Worm (Caenorhabditis elegans) whole organism, L4 larva: ENCODE measurements around the gene sra-9.
A peak's percentile ranks its signal among the peaks of the same experiment; 100 is the strongest.

Experiments used
- F44E2.7 ChIP-seq: fragments of 200-800 bp; sonication (Bioruptor generic); IDR thresholded peaks from 2 replicates; pipeline ENCODE4 v2.1.2; 2022; ENCODE audit warnings: missing genetic modification characterization, missing compliant biosample characterization
- Y105C5A.15 ChIP-seq: fragments of 200-800 bp; sonication (Bioruptor generic); IDR thresholded peaks from 2 replicates; pipeline ENCODE4 v1.3.6; 2022; ENCODE audit warnings: missing genetic modification characterization, missing compliant biosample characterization
- Y5F2A.4 ChIP-seq: fragments of 200-800 bp; sonication (Bioruptor generic); optimal IDR thresholded peaks from 2 replicates; lab custom pipeline; 2018; ENCODE audit warnings: mild to moderate bottlenecking, missing genetic modification characterization, missing compliant biosample characterization
- aha-1 ChIP-seq: fragments of 150-350 bp; peaks from one replicate; lab custom pipeline; 2014; ENCODE audit warnings: missing biosample characterization, missing genetic modification characterization
- arid-1 ChIP-seq: fragments of 200-800 bp; sonication (Bioruptor generic); conservative IDR thresholded peaks from 2 replicates; pipeline ENCODE4 v1.3.6; 2022; ENCODE audit warnings: missing genetic modification reagents, missing genetic modification characterization, missing compliant biosample characterization
- ceh-82 ChIP-seq: sonication (generic microtip); optimal IDR thresholded peaks from 2 replicates; lab custom pipeline; 2017; ENCODE audit warnings: missing biosample characterization, missing genetic modification characterization
- ces-1 ChIP-seq: fragments of 150-350 bp; sonication (generic microtip); optimal IDR thresholded peaks from 4 replicates; lab custom pipeline; 2014; ENCODE audit warnings: missing biosample characterization, missing genetic modification reagents, missing genetic modification characterization
- cey-2 ChIP-seq: sonication (generic microtip); optimal IDR thresholded peaks from 3 replicates; lab custom pipeline; 2017; ENCODE audit warnings: missing genetic modification characterization, mild to moderate bottlenecking, missing compliant biosample characterization, antibody characterized with exemption, borderline replicate concordance; ENCODE audit not compliant: insufficient read depth
- ctbp-1 ChIP-seq: fragments of 200-800 bp; sonication (Bioruptor generic); IDR thresholded peaks from 2 replicates; pipeline ENCODE4 v1.3.6; 2022; ENCODE audit warnings: missing genetic modification reagents, missing genetic modification characterization, missing compliant biosample characterization
- daf-16 ChIP-seq, 3 experiments: sonication (generic microtip); optimal IDR thresholded peaks; 2 replicates each; lab custom pipeline; 2016 to 2017; ENCODE audit warnings: missing genetic modification characterization in 3 of 3, missing genetic modification reagents in 3 of 3, mild to moderate bottlenecking in 2 of 3, missing compliant biosample characterization in 2 of 3, missing biosample characterization in 1 of 3, moderate library complexity in 1 of 3
- daf-19 ChIP-seq: fragments of 200-800 bp; sonication (Bioruptor generic); conservative IDR thresholded peaks from 2 replicates; pipeline ENCODE4 v1.3.6; 2022; ENCODE audit warnings: missing genetic modification characterization, missing compliant biosample characterization
- daf-8 ChIP-seq: fragments of 200-800 bp; sonication (Bioruptor generic); IDR thresholded peaks from 2 replicates; pipeline ENCODE4 v1.3.6; 2022; ENCODE audit warnings: missing genetic modification characterization, missing compliant biosample characterization
- dmd-8 ChIP-seq: fragments of 200-800 bp; sonication (Bioruptor generic); IDR thresholded peaks from 2 replicates; pipeline ENCODE4 v1.3.6; 2022; ENCODE audit warnings: missing genetic modification characterization, missing compliant biosample characterization
- dve-1 ChIP-seq: sonication (generic microtip); optimal IDR thresholded peaks from 2 replicates; lab custom pipeline; 2017; ENCODE audit warnings: antibody characterized with exemption, mild to moderate bottlenecking, missing genetic modification characterization, missing compliant biosample characterization; ENCODE audit not compliant: insufficient read depth
- egl-27 ChIP-seq: sonication (generic microtip); optimal IDR thresholded peaks from 3 replicates; lab custom pipeline; 2017; ENCODE audit warnings: missing biosample characterization, missing genetic modification reagents, missing genetic modification characterization
- egl-43 ChIP-seq: fragments of 200-800 bp; sonication (Bioruptor generic); IDR thresholded peaks from 2 replicates; pipeline ENCODE4 v1.3.6; 2022; ENCODE audit warnings: missing genetic modification reagents, missing genetic modification characterization, missing compliant biosample characterization
- fkh-10 ChIP-seq: fragments of 150-350 bp; optimal IDR thresholded peaks from 2 replicates; lab custom pipeline; 2014; ENCODE audit warnings: missing biosample characterization, missing genetic modification reagents, missing genetic modification characterization
- gei-8 ChIP-seq: fragments of 200-800 bp; sonication (Bioruptor generic); optimal IDR thresholded peaks from 2 replicates; lab custom pipeline; 2018; ENCODE audit warnings: mild to moderate bottlenecking, missing genetic modification characterization, missing compliant biosample characterization
- hlh-30 ChIP-seq: sonication (generic microtip); optimal IDR thresholded peaks from 2 replicates; lab custom pipeline; 2017; ENCODE audit warnings: antibody characterized with exemption, mild to moderate bottlenecking, missing genetic modification characterization, missing compliant biosample characterization; ENCODE audit not compliant: insufficient read depth
- jun-1 ChIP-seq: fragments of 150-350 bp; optimal IDR thresholded peaks from 2 replicates; lab custom pipeline; 2014; ENCODE audit warnings: missing biosample characterization, missing genetic modification reagents, missing genetic modification characterization
- lim-7 ChIP-seq: fragments of 200-800 bp; sonication (Bioruptor generic); IDR thresholded peaks from 2 replicates; pipeline ENCODE4 v1.3.6; 2022; ENCODE audit warnings: missing genetic modification characterization, missing compliant biosample characterization
- lin-1 ChIP-seq: fragments of 200-800 bp; sonication (Bioruptor generic); IDR thresholded peaks from 2 replicates; pipeline ENCODE4 v1.3.6; 2022; ENCODE audit warnings: missing genetic modification reagents, missing genetic modification characterization, missing compliant biosample characterization
- lir-3 ChIP-seq: sonication (generic microtip); optimal IDR thresholded peaks from 2 replicates; lab custom pipeline; 2016; ENCODE audit warnings: mild to moderate bottlenecking, missing genetic modification characterization, missing compliant biosample characterization
- lsy-2 ChIP-seq, 2 experiments: fragments of 150-350 bp in 1 of 2; sonication (generic microtip) in 1 of 2; optimal IDR thresholded peaks; 2 replicates each; lab custom pipeline; 2014 to 2017; ENCODE audit warnings: missing biosample characterization in 2 of 2, missing genetic modification characterization in 2 of 2
- mdl-1 ChIP-seq, 2 experiments: fragments of 150-350 bp in 1 of 2; sonication (generic microtip) in 1 of 2; optimal IDR thresholded peaks; 2 replicates each; lab custom pipeline; 2014 to 2017; ENCODE audit warnings: missing biosample characterization in 2 of 2, missing genetic modification characterization in 2 of 2
- mes-2 ChIP-seq: sonication (generic microtip); optimal IDR thresholded peaks from 2 replicates; lab custom pipeline; 2016; ENCODE audit warnings: missing genotype, mild to moderate bottlenecking, missing genetic modification characterization, missing compliant biosample characterization; ENCODE audit not compliant: poor library complexity, severe bottlenecking
- mxl-2 ChIP-seq: fragments of 200-800 bp; sonication (Bioruptor generic); conservative IDR thresholded peaks from 2 replicates; pipeline ENCODE4 v1.3.6; 2022; ENCODE audit warnings: missing genetic modification reagents, missing genetic modification characterization, missing compliant biosample characterization
- mxl-3 ChIP-seq: fragments of 200-800 bp; sonication (Bioruptor generic); optimal IDR thresholded peaks from 2 replicates; lab custom pipeline; 2018; ENCODE audit warnings: mild to moderate bottlenecking, missing genetic modification characterization, missing compliant biosample characterization
- nhr-111 ChIP-seq: fragments of 200-800 bp; sonication (Bioruptor generic); optimal IDR thresholded peaks from 2 replicates; lab custom pipeline; 2018; ENCODE audit warnings: mild to moderate bottlenecking, missing genetic modification characterization, missing compliant biosample characterization
- nhr-25 ChIP-seq: sonication (generic microtip); optimal IDR thresholded peaks from 2 replicates; lab custom pipeline; 2017; ENCODE audit warnings: missing genetic modification characterization, mild to moderate bottlenecking, missing compliant biosample characterization, antibody characterized with exemption, moderate library complexity, borderline replicate concordance; ENCODE audit not compliant: insufficient read depth
- nhr-28 ChIP-seq: fragments of 150-350 bp; optimal IDR thresholded peaks from 2 replicates; lab custom pipeline; 2014; ENCODE audit warnings: missing biosample characterization, missing genetic modification characterization
- nhr-42 ChIP-seq: fragments of 200-800 bp; sonication (Bioruptor generic); IDR thresholded peaks from 2 replicates; pipeline ENCODE4 v1.3.6; 2022; ENCODE audit warnings: missing genetic modification characterization, missing compliant biosample characterization
- nhr-48 ChIP-seq: sonication (generic microtip); optimal IDR thresholded peaks from 2 replicates; lab custom pipeline; 2016; ENCODE audit warnings: mild to moderate bottlenecking, missing genetic modification characterization, missing compliant biosample characterization
- nhr-76 ChIP-seq: fragments of 150-350 bp; optimal IDR thresholded peaks from 2 replicates; lab custom pipeline; 2014; ENCODE audit warnings: missing biosample characterization, missing genetic modification characterization
- pha-4 ChIP-seq, 2 experiments: fragments of 150-350 bp in 1 of 2; fragments of 200-800 bp in 1 of 2; sonication (Bioruptor generic) in 1 of 2; IDR thresholded peaks in 1 of 2; optimal IDR thresholded peaks in 1 of 2; 2 replicates each; pipeline versions ENCODE4 v1.3.6 to Lab custom; 2014 to 2022; ENCODE audit warnings: missing genetic modification characterization in 2 of 2, missing genetic modification reagents in 2 of 2, missing biosample characterization in 1 of 2, missing compliant biosample characterization in 1 of 2
- pqm-1 ChIP-seq: sonication (generic microtip); optimal IDR thresholded peaks from 2 replicates; lab custom pipeline; 2017; ENCODE audit warnings: missing biosample characterization, missing genetic modification characterization
- rbr-2 ChIP-seq: sonication (generic microtip); optimal IDR thresholded peaks from 2 replicates; lab custom pipeline; 2016; ENCODE audit warnings: missing genotype, missing genetic modification characterization, missing compliant biosample characterization
- saeg-2 ChIP-seq: fragments of 200-800 bp; sonication (Bioruptor generic); IDR thresholded peaks from 2 replicates; pipeline ENCODE4 v1.3.6; 2022; ENCODE audit warnings: missing genetic modification reagents, missing genetic modification characterization, missing compliant biosample characterization
- sdz-12 ChIP-seq: fragments of 200-800 bp; sonication (Bioruptor generic); optimal IDR thresholded peaks from 2 replicates; lab custom pipeline; 2018; ENCODE audit warnings: mild to moderate bottlenecking, missing genetic modification characterization, missing compliant biosample characterization
- skn-1 ChIP-seq: fragments of 150-350 bp; optimal IDR thresholded peaks from 2 replicates; lab custom pipeline; 2014; ENCODE audit warnings: missing biosample characterization, missing genetic modification characterization
- snpc-4 ChIP-seq: fragments of 150-350 bp; optimal IDR thresholded peaks from 2 replicates; lab custom pipeline; 2014; ENCODE audit warnings: missing biosample characterization, missing genetic modification characterization
- unc-62 ChIP-seq, 3 experiments: fragments of 150-350 bp in 1 of 3; sonication (generic microtip); optimal IDR thresholded peaks in 2 of 3; peaks in 1 of 3; 1 replicate in 1 of 3; 2 replicates in 2 of 3; lab custom pipeline; 2014 to 2017; ENCODE audit warnings: missing biosample characterization in 3 of 3, missing genetic modification characterization in 3 of 3, missing genetic modification reagents in 3 of 3, missing genotype in 1 of 3
- vab-7 ChIP-seq: fragments of 200-800 bp; sonication (Bioruptor generic); IDR thresholded peaks from 2 replicates; pipeline ENCODE4 v1.3.6; 2022; ENCODE audit warnings: missing genetic modification reagents, missing genetic modification characterization, missing compliant biosample characterization
- zag-1 ChIP-seq: fragments of 150-350 bp; optimal IDR thresholded peaks from 2 replicates; lab custom pipeline; 2014; ENCODE audit warnings: missing biosample characterization, missing genetic modification characterization
- zfp-3 ChIP-seq: fragments of 200-800 bp; sonication (Bioruptor generic); conservative IDR thresholded peaks from 2 replicates; pipeline ENCODE4 v1.3.6; 2022; ENCODE audit warnings: missing genetic modification reagents, missing genetic modification characterization, missing compliant biosample characterization
- zip-11 ChIP-seq: fragments of 200-800 bp; sonication (Bioruptor generic); IDR thresholded peaks from 2 replicates; pipeline ENCODE4 v1.3.6; 2022; ENCODE audit warnings: missing genetic modification characterization, missing compliant biosample characterization
- ztf-7 ChIP-seq: fragments of 150-350 bp; optimal IDR thresholded peaks from 2 replicates; lab custom pipeline; 2014; ENCODE audit warnings: missing biosample characterization, missing genetic modification characterization

Gene sra-9

ce11 chrII:9566045-9566444 lies 33.9 kb downstream of the sra-9 start (continued):
- TF ChIP-seq skn-1 (tag; lab: Kevin White, UChicago) = no peak
- no peak for TF ChIP-seq fkh-10 (GFP tag; lab: Kevin White, UChicago)
- TF ChIP-seq Y105C5A.15 (GFP tag; lab: Robert Waterston, UW) = peak; percentile 79; the same call in 1 of the 2 replicates
- TF ChIP-seq nhr-42 (GFP tag; lab: Robert Waterston, UW) = no peak
- 0 out of 2 replicates have a peak, but pooled peaks have one; percentile 42 for TF ChIP-seq zip-11 (GFP tag; lab: Robert Waterston, UW)
- no peak for TF ChIP-seq egl-27 (tag; lab: Kevin White, UChicago)
- peak; percentile 54 for TF ChIP-seq hlh-30
- TF ChIP-seq ces-1 = no peak
- TF ChIP-seq nhr-48 (tag; lab: Kevin White, UChicago) = peak; percentile 62
- no peak for TF ChIP-seq cey-2
- no peak for TF ChIP-seq snpc-4
- peak; percentile 92 for TF ChIP-seq vab-7
- TF ChIP-seq jun-1 (tag; lab: Kevin White, UChicago) = no peak
- TF ChIP-seq zag-1 = no peak
- peak; percentile 97 for TF ChIP-seq lim-7 (GFP tag; lab: Robert Waterston, UW)
- peak; percentile 73 for TF ChIP-seq mes-2 (tag; lab: Kevin White, UChicago)
- TF ChIP-seq Y5F2A.4 (GFP tag; lab: Kevin White, UChicago) = no peak
- peak; percentile 83 for TF ChIP-seq lin-1
- no peak for TF ChIP-seq nhr-76 (tag; lab: Kevin White, UChicago)
- TF ChIP-seq pqm-1 (tag; lab: Kevin White, UChicago) = no peak
- TF ChIP-seq sdz-12 (GFP tag; lab: Kevin White, UChicago) = peak; percentile 69
- TF ChIP-seq saeg-2 = 0 out of 2 replicates have a peak, but pooled peaks have one; percentile 46
- TF ChIP-seq ceh-82 = no peak
- peak in 1 of 2 experiments; percentile 79 for TF ChIP-seq daf-16 (GFP tag; optimal IDR thresholded peaks at IDR 0.05; lab: Kevin White, UChicago)
- peak; percentile 45 for TF ChIP-seq daf-16 (tag; optimal IDR thresholded peaks at IDR 0.05; lab: Kevin White, UChicago)

- TF ChIP-seq lsy-2 (tag; optimal IDR thresholded peaks at IDR 0.05; lab: Kevin White, UChicago) (no peak), mdl-1 (tag; optimal IDR thresholded peaks at IDR 0.05; lab: Kevin White, UChicago) (peak in 1 of 2 experiments; percentile 8), egl-43 (GFP tag; lab: Robert Waterston, UW) (no peak), unc-62 (GFP tag; optimal IDR thresholded peaks at IDR 0.05 in 1 of 2; lab: Kevin White, UChicago) (peak in 1 of 2 experiments; percentile 90), unc-62 (tag; optimal IDR thresholded peaks at IDR 0.05; lab: Kevin White, UChicago) (no peak), rbr-2 (tag; lab: Kevin White, UChicago) (no peak), nhr-28 (tag; lab: Kevin White, UChicago) (peak; percentile 41), mxl-3 (GFP tag; lab: Kevin White, UChicago) (peak; percentile 42), daf-16 (GFP tag; optimal IDR thresholded peaks at IDR 0.05; lab: Kevin White, UChicago) (no peak), daf-16 (tag; optimal IDR thresholded peaks at IDR 0.05; lab: Kevin White, UChicago) (no peak), nhr-111 (no peak), hlh-30 (peak; percentile 59), lin-1 (no peak)
Measured at ce11 chrII:9573412-9573811, 41.3 kb downstream of the sra-9 start.

ce11 chrII:9574406-9574805 lies 42.3 kb downstream of the sra-9 start:
- TF ChIP-seq dmd-8 = no peak
- TF ChIP-seq rbr-2 (tag; lab: Kevin White, UChicago) = peak; percentile 1
- no peak for TF ChIP-seq ctbp-1
- TF ChIP-seq daf-19 = no peak
- TF ChIP-seq pha-4 (GFP tag; IDR thresholded peaks at IDR 0.05; lab: Robert Waterston, UW) = no peak
- TF ChIP-seq pha-4 (tag; optimal IDR thresholded peaks at IDR 0.05; lab: Kevin White, UChicago) = no peak
- TF ChIP-seq F44E2.7 = 0 out of 2 replicates have a peak, but pooled peaks have one; percentile 43
- TF ChIP-seq aha-1 = no peak
- no peak for TF ChIP-seq ztf-7
- no peak for TF ChIP-seq jun-1 (tag; lab: Kevin White, UChicago)
- TF ChIP-seq egl-27 (tag; lab: Kevin White, UChicago) = no peak
- no peak for TF ChIP-seq nhr-25 (tag; lab: Kevin White, UChicago)
- no peak for TF ChIP-seq zfp-3 (GFP tag; lab: Robert Waterston, UW)
- no peak for TF ChIP-seq gei-8 (GFP tag; lab: Kevin White, UChicago)
- 0 out of 2 replicates have a peak, but pooled peaks have one; percentile 58 for TF ChIP-seq egl-43 (GFP tag; lab: Robert Waterston, UW)
- no peak for TF ChIP-seq dve-1
- TF ChIP-seq arid-1 = no peak
- no peak for TF ChIP-seq mxl-2 (GFP tag; lab: Robert Waterston, UW)
- no peak for TF ChIP-seq daf-8 (GFP tag; lab: Robert Waterston, UW)
- TF ChIP-seq lir-3 (tag; lab: Kevin White, UChicago) = no peak
